Worm (Caenorhabditis elegans): ENCODE data around the gene F52G3.8.

- no peak for TF ChIP-seq flt-1 (GFP tag; IDR thresholded peaks at IDR 0.05)
- TF ChIP-seq hnd-1 (tag; optimal IDR thresholded peaks at IDR 0.05) = no peak
- no peak for TF ChIP-seq tra-4 (tag; optimal IDR thresholded peaks at IDR 0.05)
- TF ChIP-seq F13C5.2 (tag; optimal IDR thresholded peaks at IDR 0.05) = no peak
- TF ChIP-seq sea-1 (GFP tag; conservative IDR thresholded peaks at IDR 0.05) = no peak
- TF ChIP-seq ama-1 (optimal IDR thresholded peaks at IDR 0.05) = no peak
- no peak for TF ChIP-seq pes-1 (GFP tag; IDR thresholded peaks at IDR 0.05)
- TF ChIP-seq ets-7 (tag; optimal IDR thresholded peaks at IDR 0.05) = no peak
- TF ChIP-seq hmg-4 (GFP tag; optimal IDR thresholded peaks at IDR 0.05) = no peak
- no peak for TF ChIP-seq ceh-13 (GFP tag; optimal IDR thresholded peaks at IDR 0.05)
Observed at ce11 chrX:16902657-16903056, 50.1 kb downstream of the F52G3.8 start.
